Worm (Caenorhabditis elegans): Measurements from ENCODE around the gene usp-4.

- TF ChIP-seq sptf-1 (tag; optimal IDR thresholded peaks at IDR 0.05) (no peak), snpc-4 (tag; optimal IDR thresholded peaks at IDR 0.05) (no peak), nhr-28 (tag; optimal IDR thresholded peaks at IDR 0.05) (no peak), sem-2 (GFP tag; optimal IDR thresholded peaks at IDR 0.05) (no peak), unc-62 (GFP tag; optimal IDR thresholded peaks at IDR 0.05) (no peak)
These were observed 28.0 kb downstream of the usp-4 start, which contains the start of gene dyci-1 for ce11 chrIV:6785151-6785550.
